Fruit fly (Drosophila melanogaster) whole organism, adult: Measurements from ENCODE around the gene CG7646.

Experiments
- CG11617 ChIP-seq: fragments of 200-800 bp; sonication (Bioruptor generic); optimal IDR thresholded peaks from 2 replicates; lab custom pipeline; 2017; ENCODE audit warnings: mild to moderate bottlenecking, missing biosample characterization, missing genetic modification reagents, missing genetic modification characterization
- CG12768 ChIP-seq: fragments of 200-800 bp; sonication (Bioruptor generic); optimal IDR thresholded peaks from 2 replicates; lab custom pipeline; 2017; ENCODE audit warnings: missing biosample characterization, missing genetic modification characterization, mild to moderate bottlenecking, moderate library complexity, missing genetic modification reagents
- CG14711 ChIP-seq: fragments of 200-800 bp; sonication (Bioruptor generic); optimal IDR thresholded peaks from 2 replicates; lab custom pipeline; 2018; ENCODE audit warnings: missing biosample characterization, mild to moderate bottlenecking, missing genetic modification characterization, moderate library complexity
- CG1620 ChIP-seq: fragments of 200-800 bp; sonication (Bioruptor generic); optimal IDR thresholded peaks from 2 replicates; lab custom pipeline; 2016; ENCODE audit warnings: missing biosample characterization, missing genetic modification characterization
- CG5204 ChIP-seq: fragments of 200-800 bp; sonication (Bioruptor generic); optimal IDR thresholded peaks from 2 replicates; lab custom pipeline; 2016; ENCODE audit warnings: missing biosample characterization, missing genetic modification characterization
- CG7045 ChIP-seq: fragments of 200-800 bp; sonication (Bioruptor generic); optimal IDR thresholded peaks from 2 replicates; lab custom pipeline; 2017; ENCODE audit warnings: missing biosample characterization, mild to moderate bottlenecking, missing genetic modification characterization
- Crg-1 ChIP-seq: fragments of 200-800 bp; sonication (Bioruptor generic); optimal IDR thresholded peaks from 2 replicates; lab custom pipeline; 2016; ENCODE audit warnings: missing biosample characterization, missing genetic modification characterization
- Mnt ChIP-seq: fragments of 200-800 bp; sonication (Bioruptor generic); optimal IDR thresholded peaks from 2 replicates; lab custom pipeline; 2016; ENCODE audit warnings: missing biosample characterization, mild to moderate bottlenecking, missing genetic modification characterization
- bab1 ChIP-seq: fragments of 200-800 bp; sonication (Bioruptor generic); optimal IDR thresholded peaks from 3 replicates; lab custom pipeline; 2019; ENCODE audit warnings: missing biosample characterization, mild to moderate bottlenecking, missing genetic modification characterization, moderate library complexity
- cic ChIP-seq: fragments of 200-800 bp; sonication (Bioruptor generic); optimal IDR thresholded peaks from 2 replicates; lab custom pipeline; 2017; ENCODE audit warnings: missing biosample characterization, mild to moderate bottlenecking, missing genetic modification characterization, moderate library complexity
- cnc ChIP-seq, 2 experiments: fragments of >200 bp; optimal IDR thresholded peaks; 2 replicates each; lab custom pipeline; 2017
- ovo ChIP-seq: fragments of 200-800 bp; sonication (Bioruptor generic); optimal IDR thresholded peaks from 2 replicates; lab custom pipeline; 2016; ENCODE audit warnings: missing biosample characterization, missing genetic modification characterization

DNA sequence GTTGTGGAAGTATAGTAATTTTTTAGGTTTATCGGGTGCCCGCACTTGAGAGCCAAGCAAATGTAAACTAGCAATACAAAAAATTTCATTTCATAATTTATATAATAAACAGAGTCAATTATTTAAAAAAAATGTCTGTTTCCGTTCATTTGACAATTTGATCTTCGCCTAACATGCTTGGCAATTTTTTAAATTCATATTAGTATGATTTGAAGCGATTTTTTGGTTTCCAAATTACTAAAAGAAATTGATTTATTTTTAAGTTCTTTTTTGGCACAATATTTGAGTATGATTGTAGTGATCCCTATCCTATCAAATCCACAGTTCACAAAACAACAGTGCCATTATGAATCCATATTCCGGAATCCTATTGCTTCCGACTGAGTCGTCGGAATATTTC is 39.8 kb upstream of the CG7646 start, which contains the start of gene CG34258:
- no peak for TF ChIP-seq CG5204 (GFP tag; lab: Kevin White, UChicago)
- TF ChIP-seq Mnt: no peak
- TF ChIP-seq ovo (GFP tag; lab: Kevin White, UChicago): no peak
- no peak for TF ChIP-seq CG11617 (GFP tag; lab: Kevin White, UChicago)
- TF ChIP-seq CG12768 (GFP tag; lab: Kevin White, UChicago): no peak
- no peak for TF ChIP-seq bab1
- no peak for TF ChIP-seq CG14711 (tag; lab: Kevin White, UChicago)
- no peak for TF ChIP-seq CG1620 (GFP tag; lab: Kevin White, UChicago)
- no peak for TF ChIP-seq cic (GFP tag; lab: Kevin White, UChicago)
- TF ChIP-seq cnc (optimal IDR thresholded peaks at IDR 0.05; lab: Kevin White, UChicago): no peak
- TF ChIP-seq Crg-1 (GFP tag; lab: Kevin White, UChicago): no peak
- TF ChIP-seq CG7045 (GFP tag; lab: Kevin White, UChicago): no peak
